Worm (Caenorhabditis elegans): Measurements from ENCODE around the gene sre-35.

DNA sequence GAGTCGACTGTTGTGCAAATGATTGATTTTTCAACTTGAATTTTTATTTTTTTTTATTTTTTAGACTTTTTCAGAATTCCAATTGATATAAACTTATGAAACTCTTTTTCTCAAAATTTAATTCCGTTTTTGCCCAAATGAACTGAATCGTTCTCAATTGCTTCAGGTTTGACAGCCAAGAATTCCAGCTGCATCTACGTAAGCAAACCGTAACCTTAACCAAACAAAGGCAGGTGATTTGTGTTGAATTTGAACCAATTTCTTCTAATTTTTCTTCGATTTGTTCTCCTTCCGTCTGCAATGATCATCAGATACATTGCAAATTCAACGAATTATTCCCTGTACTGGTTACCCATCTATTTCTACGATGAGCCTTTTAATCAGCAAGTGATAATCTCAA is 2.8 kb downstream of the sre-35 start, which contains the start of gene sre-34:
- TF ChIP-seq pqm-1 (tag; optimal IDR thresholded peaks at IDR 0.05) (no peak), egl-43 (GFP tag; IDR thresholded peaks at IDR 0.05) (no peak), nhr-41 (GFP tag; IDR thresholded peaks at IDR 0.05) (no peak), aly-2 (tag; optimal IDR thresholded peaks at IDR 0.05) (no peak), unc-62 (GFP tag; optimal IDR thresholded peaks at IDR 0.05 in 1 of 2) (no peak), unc-62 (tag; optimal IDR thresholded peaks at IDR 0.05) (no peak), ztf-11 (tag; optimal IDR thresholded peaks at IDR 0.05) (no peak), aha-1 (tag) (no peak), nhr-76 (tag; optimal IDR thresholded peaks at IDR 0.05) (no peak), lir-3 (tag; optimal IDR thresholded peaks at IDR 0.05) (no peak), lsy-2 (tag; optimal IDR thresholded peaks at IDR 0.05) (no peak), nhr-77 (tag; optimal IDR thresholded peaks at IDR 0.05) (no peak), attf-4 (tag; optimal IDR thresholded peaks at IDR 0.05) (no peak)

Measured in whole organism, L4 larva.